Worm (Caenorhabditis elegans) whole organism, mixed stage, embryonic: ENCODE results near the gene F49H6.17.

Experiments
- blmp-1 ChIP-seq: fragments of 150-350 bp; optimal IDR thresholded peaks from 2 replicates; lab custom pipeline; 2014; ENCODE audit warnings: missing biosample characterization, missing genetic modification characterization
- elt-1 ChIP-seq: sonication (generic microtip); optimal IDR thresholded peaks from 2 replicates; lab custom pipeline; 2017; ENCODE audit warnings: missing genetic modification characterization, mild to moderate bottlenecking, missing compliant biosample characterization, antibody characterized with exemption, moderate library complexity, borderline replicate concordance; ENCODE audit not compliant: insufficient read depth
- ham-2 ChIP-seq: fragments of 200-800 bp; sonication (Bioruptor generic); optimal IDR thresholded peaks from 2 replicates; lab custom pipeline; 2018; ENCODE audit warnings: mild to moderate bottlenecking, missing genetic modification characterization, missing compliant biosample characterization
- nhr-12 ChIP-seq: fragments of 150-350 bp; optimal IDR thresholded peaks from 2 replicates; lab custom pipeline; 2014; ENCODE audit warnings: missing biosample characterization, missing genetic modification characterization
- nhr-237 ChIP-seq: fragments of 150-350 bp; optimal IDR thresholded peaks from 2 replicates; lab custom pipeline; 2014; ENCODE audit warnings: missing biosample characterization, missing genetic modification characterization
- pha-4 ChIP-seq: fragments of 150-350 bp; optimal IDR thresholded peaks from 2 replicates; lab custom pipeline; 2018; ENCODE audit warnings: missing biosample characterization, missing genetic modification reagents, missing genetic modification characterization
- sem-2 ChIP-seq: fragments of 200-800 bp; sonication (Bioruptor generic); optimal IDR thresholded peaks from 2 replicates; lab custom pipeline; 2018; ENCODE audit warnings: mild to moderate bottlenecking, missing genetic modification characterization, missing compliant biosample characterization
- snpc-4 ChIP-seq: fragments of 150-350 bp; optimal IDR thresholded peaks from 2 replicates; lab custom pipeline; 2014; ENCODE audit warnings: missing biosample characterization, missing genetic modification characterization
- sptf-1 ChIP-seq: sonication (generic microtip); optimal IDR thresholded peaks from 2 replicates; lab custom pipeline; 2017; ENCODE audit warnings: mild to moderate bottlenecking, missing genetic modification characterization, moderate library complexity, missing compliant biosample characterization

DNA sequence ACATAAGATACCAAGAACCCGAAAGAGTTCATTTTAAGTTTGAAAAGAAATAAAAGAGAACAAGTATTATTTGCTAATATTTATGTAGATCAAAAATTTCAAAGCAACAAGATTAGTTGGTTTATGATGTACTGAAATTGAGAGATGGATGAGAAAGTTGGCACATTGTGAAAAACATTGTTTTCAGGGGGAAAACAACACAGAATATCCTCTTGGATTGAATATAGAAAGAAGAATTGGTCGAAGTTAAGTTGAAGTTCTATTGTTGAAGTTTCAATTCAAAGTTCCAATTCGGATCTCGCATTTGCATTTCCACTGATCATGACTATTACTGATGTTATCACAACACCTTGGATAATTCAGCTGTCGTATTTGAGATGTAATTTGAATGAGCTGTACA, 19.2 kb upstream of the F49H6.17 start:
- no peak for TF ChIP-seq sptf-1 (tag; lab: Kevin White, UChicago)
- TF ChIP-seq sem-2 (GFP tag; lab: Kevin White, UChicago) = no peak
- TF ChIP-seq nhr-237 (tag; lab: Kevin White, UChicago) = no peak
- TF ChIP-seq elt-1 (tag; lab: Kevin White, UChicago) = no peak
- TF ChIP-seq pha-4 = no peak
- no peak for TF ChIP-seq nhr-12
- TF ChIP-seq ham-2 (GFP tag; lab: Kevin White, UChicago) = no peak
- no peak for TF ChIP-seq snpc-4 (tag; lab: Kevin White, UChicago)
- TF ChIP-seq blmp-1 (tag; lab: Kevin White, UChicago) = no peak
